Worm (Caenorhabditis elegans) whole organism, L4 larva: ENCODE measurements around the gene pzf-1.

Experiments
- R02D3.7 ChIP-seq: fragments of 150-350 bp; sonication (generic microtip); optimal IDR thresholded peaks from 3 replicates; lab custom pipeline; 2014; ENCODE audit warnings: missing biosample characterization, missing genetic modification characterization
- ZK546.5 ChIP-seq, 2 experiments: sonication (generic microtip); optimal IDR thresholded peaks; 2 replicates each; lab custom pipeline; 2017; ENCODE audit warnings: missing biosample characterization in 2 of 2, missing genetic modification characterization in 2 of 2
- egl-27 ChIP-seq: sonication (generic microtip); optimal IDR thresholded peaks from 3 replicates; lab custom pipeline; 2017; ENCODE audit warnings: missing biosample characterization, missing genetic modification reagents, missing genetic modification characterization
- lsy-2 ChIP-seq, 2 experiments: fragments of 150-350 bp in 1 of 2; sonication (generic microtip) in 1 of 2; optimal IDR thresholded peaks; 2 replicates each; lab custom pipeline; 2014 to 2017; ENCODE audit warnings: missing biosample characterization in 2 of 2, missing genetic modification characterization in 2 of 2
- mdl-1 ChIP-seq, 2 experiments: fragments of 150-350 bp in 1 of 2; sonication (generic microtip) in 1 of 2; optimal IDR thresholded peaks; 2 replicates each; lab custom pipeline; 2014 to 2017; ENCODE audit warnings: missing biosample characterization in 2 of 2, missing genetic modification characterization in 2 of 2
- nhr-102 ChIP-seq: sonication (generic microtip); optimal IDR thresholded peaks from 2 replicates; lab custom pipeline; 2016; ENCODE audit warnings: mild to moderate bottlenecking, missing genetic modification characterization, moderate library complexity, missing compliant biosample characterization
- nhr-41 ChIP-seq: fragments of 200-800 bp; sonication (Bioruptor generic); IDR thresholded peaks from 2 replicates; pipeline ENCODE4 v1.3.6; 2022; ENCODE audit warnings: missing genetic modification reagents, missing genetic modification characterization, missing compliant biosample characterization
- nhr-77 ChIP-seq: fragments of 150-350 bp; optimal IDR thresholded peaks from 2 replicates; lab custom pipeline; 2014; ENCODE audit warnings: missing biosample characterization, missing genetic modification characterization

ce11 chrV:15915307-15915706, 12.9 kb downstream of the pzf-1 start:
- TF ChIP-seq egl-27: no peak
- TF ChIP-seq mdl-1 (tag; optimal IDR thresholded peaks at IDR 0.05; lab: Kevin White, UChicago): no peak
- no peak for TF ChIP-seq R02D3.7 (tag; lab: Kevin White, UChicago)
- TF ChIP-seq nhr-77 (tag; lab: Kevin White, UChicago): no peak
- TF ChIP-seq lsy-2 (tag; optimal IDR thresholded peaks at IDR 0.05; lab: Kevin White, UChicago): no peak
- no peak for TF ChIP-seq nhr-41
- TF ChIP-seq nhr-102: no peak
- no peak for TF ChIP-seq ZK546.5 (tag; optimal IDR thresholded peaks at IDR 0.05; lab: Kevin White, UChicago)
